Fruit fly (Drosophila melanogaster) whole organism: ENCODE results near the gene CG17777.

Source experiments
- psq ChIP-seq: fragments of >200 bp; optimal IDR thresholded peaks from 2 replicates; lab custom pipeline; 2017
- usp ChIP-seq: fragments of >200 bp; optimal IDR thresholded peaks from 2 replicates; lab custom pipeline; 2017; ENCODE audit warnings: missing biosample characterization, missing genetic modification characterization, mixed read lengths

dm6 chrX:2191896-2192295 is 5.2 kb downstream of the CG17777 start:
- TF ChIP-seq psq (lab: Kevin White, UChicago) (no peak), usp (GFP tag; lab: Kevin White, UChicago) (no peak)
